Worm (Caenorhabditis elegans) whole organism, L4/young adult: ENCODE data around the gene txt-1.

Source experiments
- W03F9.2 ChIP-seq: fragments of 150-350 bp; optimal IDR thresholded peaks from 2 replicates; lab custom pipeline; 2014; ENCODE audit warnings: missing biosample characterization, missing genetic modification characterization
- dao-5 ChIP-seq: sonication (generic microtip); optimal IDR thresholded peaks from 2 replicates; lab custom pipeline; 2016; ENCODE audit warnings: missing genotype, missing genetic modification characterization, moderate library complexity, missing compliant biosample characterization

DNA sequence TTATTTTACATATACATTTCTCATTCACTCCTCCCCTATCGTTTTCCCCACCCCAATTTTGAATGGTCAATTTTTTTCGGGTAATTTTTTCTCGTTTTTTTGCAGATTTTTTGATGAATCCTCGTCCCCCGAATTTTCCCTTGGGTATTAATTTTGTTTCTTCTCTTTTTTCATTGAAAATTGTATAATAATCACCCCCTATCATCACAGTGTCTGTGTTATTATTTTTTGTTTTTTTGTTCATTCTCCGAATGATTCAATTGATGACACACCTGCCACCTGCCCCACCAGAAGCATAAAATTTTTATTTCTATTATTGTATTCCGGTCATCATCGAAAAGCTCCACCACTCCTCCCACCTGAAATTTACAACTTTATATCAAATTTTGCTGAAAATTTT, 46.3 kb downstream of the txt-1 start, which contains the start of gene T25D3.3:
- TF ChIP-seq dao-5 (tag; lab: Kevin White, UChicago): no peak
- no peak for TF ChIP-seq W03F9.2 (tag; lab: Kevin White, UChicago)
